Worm (Caenorhabditis elegans) whole organism, L3 larva: Measurements from ENCODE around the gene fbxb-5.

Experiments
- R02D3.7 ChIP-seq: fragments of 150-350 bp; optimal IDR thresholded peaks from 2 replicates; lab custom pipeline; 2014; ENCODE audit warnings: missing biosample characterization, missing genetic modification characterization
- ZK546.5 ChIP-seq: sonication (generic microtip); optimal IDR thresholded peaks from 2 replicates; lab custom pipeline; 2017; ENCODE audit warnings: missing biosample characterization, missing genetic modification characterization
- aly-2 ChIP-seq: fragments of 150-350 bp; optimal IDR thresholded peaks from 2 replicates; lab custom pipeline; 2014; ENCODE audit warnings: missing biosample characterization, missing genetic modification characterization
- ama-1 ChIP-seq: fragments of 150-350 bp; optimal IDR thresholded peaks from 2 replicates; lab custom pipeline; 2018
- ceh-28 ChIP-seq: fragments of 150-350 bp; optimal IDR thresholded peaks from 2 replicates; lab custom pipeline; 2014; ENCODE audit warnings: missing biosample characterization, missing genetic modification reagents, missing genetic modification characterization
- ceh-9 ChIP-seq: sonication (generic microtip); optimal IDR thresholded peaks from 2 replicates; lab custom pipeline; 2018; ENCODE audit warnings: missing biosample characterization, missing genetic modification characterization
- daf-12 ChIP-seq: fragments of 150-350 bp; optimal IDR thresholded peaks from 2 replicates; lab custom pipeline; 2014; ENCODE audit warnings: missing biosample characterization, missing genetic modification reagents, missing genetic modification characterization
- egl-5 ChIP-seq: fragments of 150-350 bp; optimal IDR thresholded peaks from 2 replicates; lab custom pipeline; 2017; ENCODE audit warnings: missing biosample characterization, missing genetic modification reagents, missing genetic modification characterization, inconsistent platforms
- elt-2 ChIP-seq: sonication (generic microtip); optimal IDR thresholded peaks from 2 replicates; lab custom pipeline; 2016; ENCODE audit warnings: missing genetic modification reagents, mild to moderate bottlenecking, missing genetic modification characterization, missing compliant biosample characterization
- eor-1 ChIP-seq, 2 experiments: fragments of 150-350 bp; optimal IDR thresholded peaks; 2 replicates each; lab custom pipeline; 2014 to 2018; ENCODE audit warnings: missing biosample characterization in 2 of 2, missing genetic modification characterization in 2 of 2
- fkh-2 ChIP-seq: fragments of 150-350 bp; optimal IDR thresholded peaks from 2 replicates; lab custom pipeline; 2014; ENCODE audit warnings: missing biosample characterization, missing genetic modification reagents, missing genetic modification characterization
- fos-1 ChIP-seq: fragments of 150-350 bp; optimal IDR thresholded peaks from 2 replicates; lab custom pipeline; 2014; ENCODE audit warnings: missing biosample characterization, missing genetic modification characterization
- hmg-11 ChIP-seq: sonication (generic microtip); optimal IDR thresholded peaks from 2 replicates; lab custom pipeline; 2016; ENCODE audit warnings: missing genetic modification characterization, missing compliant biosample characterization
- jun-1 ChIP-seq: fragments of 150-350 bp; optimal IDR thresholded peaks from 2 replicates; lab custom pipeline; 2014; ENCODE audit warnings: missing biosample characterization, missing genetic modification reagents, missing genetic modification characterization
- lin-15B ChIP-seq: fragments of 150-350 bp; optimal IDR thresholded peaks from 2 replicates; lab custom pipeline; 2014; ENCODE audit warnings: missing biosample characterization, missing genetic modification characterization
- lin-39 ChIP-seq: fragments of 150-350 bp; optimal IDR thresholded peaks from 2 replicates; lab custom pipeline; 2018; ENCODE audit warnings: missing biosample characterization, missing genetic modification reagents, missing genetic modification characterization
- lsy-12 ChIP-seq: sonication (generic microtip); optimal IDR thresholded peaks from 2 replicates; lab custom pipeline; 2016; ENCODE audit warnings: mild to moderate bottlenecking, missing genetic modification characterization, missing compliant biosample characterization
- mdl-1 ChIP-seq: fragments of 150-350 bp; optimal IDR thresholded peaks from 2 replicates; lab custom pipeline; 2014; ENCODE audit warnings: missing biosample characterization, missing genetic modification characterization
- mml-1 ChIP-seq: fragments of 150-350 bp; sonication (generic microtip); optimal IDR thresholded peaks from 3 replicates; lab custom pipeline; 2014; ENCODE audit warnings: missing biosample characterization, missing genetic modification characterization
- nhr-11 ChIP-seq: fragments of 150-350 bp; optimal IDR thresholded peaks from 2 replicates; lab custom pipeline; 2014; ENCODE audit warnings: missing biosample characterization, missing genetic modification characterization
- nhr-12 ChIP-seq: fragments of 150-350 bp; optimal IDR thresholded peaks from 2 replicates; lab custom pipeline; 2014; ENCODE audit warnings: missing biosample characterization, missing genetic modification characterization
- nhr-23 ChIP-seq: fragments of 150-350 bp; optimal IDR thresholded peaks from 2 replicates; lab custom pipeline; 2014; ENCODE audit warnings: missing biosample characterization, missing genetic modification reagents, missing genetic modification characterization
- nhr-28 ChIP-seq: fragments of 150-350 bp; optimal IDR thresholded peaks from 2 replicates; lab custom pipeline; 2014; ENCODE audit warnings: missing biosample characterization, missing genetic modification characterization
- nhr-43 ChIP-seq: sonication (generic microtip); optimal IDR thresholded peaks from 2 replicates; lab custom pipeline; 2016; ENCODE audit warnings: mild to moderate bottlenecking, missing genetic modification characterization, missing compliant biosample characterization; ENCODE audit not compliant: poor library complexity, severe bottlenecking
- nhr-67 ChIP-seq: fragments of 150-350 bp; optimal IDR thresholded peaks from 2 replicates; lab custom pipeline; 2014; ENCODE audit warnings: missing biosample characterization, missing genetic modification characterization
- nhr-76 ChIP-seq: fragments of 150-350 bp; sonication (generic microtip); optimal IDR thresholded peaks from 5 replicates; lab custom pipeline; 2014; ENCODE audit warnings: missing biosample characterization, missing genetic modification characterization
- pha-4 ChIP-seq: fragments of 150-350 bp; optimal IDR thresholded peaks from 2 replicates; lab custom pipeline; 2014; ENCODE audit warnings: missing biosample characterization, missing genetic modification reagents, missing genetic modification characterization
- pqm-1 ChIP-seq: fragments of 150-350 bp; optimal IDR thresholded peaks from 2 replicates; lab custom pipeline; 2017; ENCODE audit warnings: missing biosample characterization, missing genetic modification characterization, inconsistent platforms
- sea-2 ChIP-seq: fragments of 150-350 bp; sonication (generic microtip); optimal IDR thresholded peaks from 4 replicates; lab custom pipeline; 2014; ENCODE audit warnings: missing biosample characterization, missing genetic modification reagents, missing genetic modification characterization
- skn-1 ChIP-seq: fragments of 150-350 bp; optimal IDR thresholded peaks from 2 replicates; lab custom pipeline; 2014; ENCODE audit warnings: missing biosample characterization, missing genetic modification characterization
- tbx-2 ChIP-seq: sonication (generic microtip); optimal IDR thresholded peaks from 2 replicates; lab custom pipeline; 2016; ENCODE audit warnings: mild to moderate bottlenecking, missing genetic modification characterization, missing compliant biosample characterization
- unc-39 ChIP-seq: sonication (generic microtip); optimal IDR thresholded peaks from 4 replicates; lab custom pipeline; 2017; ENCODE audit warnings: missing biosample characterization, missing genetic modification characterization
- unc-62 ChIP-seq: fragments of 150-350 bp; sonication (generic microtip); optimal IDR thresholded peaks from 4 replicates; lab custom pipeline; 2014; ENCODE audit warnings: missing biosample characterization, missing genetic modification reagents, missing genetic modification characterization
- ztf-11 ChIP-seq: fragments of 150-350 bp; optimal IDR thresholded peaks from 2 replicates; lab custom pipeline; 2014; ENCODE audit warnings: missing biosample characterization, missing genetic modification characterization
- ztf-4 ChIP-seq: fragments of 150-350 bp; optimal IDR thresholded peaks from 2 replicates; lab custom pipeline; 2014; ENCODE audit warnings: missing biosample characterization, missing genetic modification characterization

fbxb-5 gene

ce11 chrII:1725735-1726134 is 3.4 kb upstream of the fbxb-5 start, which contains the start of gene F45C12.17:
Gene F45C12.17 (plus strand): TSS chrII:1726111.
- TF ChIP-seq unc-62, result no peak
- TF ChIP-seq ama-1 (lab: Kevin White, UChicago), result no peak
- no peak for TF ChIP-seq eor-1 (tag; optimal IDR thresholded peaks at IDR 0.05; lab: Kevin White, UChicago)
- no peak for TF ChIP-seq ceh-9 (tag; lab: Kevin White, UChicago)
- TF ChIP-seq tbx-2 (tag; lab: Kevin White, UChicago), result no peak
- TF ChIP-seq unc-39 (tag; lab: Kevin White, UChicago), result no peak

DNA sequence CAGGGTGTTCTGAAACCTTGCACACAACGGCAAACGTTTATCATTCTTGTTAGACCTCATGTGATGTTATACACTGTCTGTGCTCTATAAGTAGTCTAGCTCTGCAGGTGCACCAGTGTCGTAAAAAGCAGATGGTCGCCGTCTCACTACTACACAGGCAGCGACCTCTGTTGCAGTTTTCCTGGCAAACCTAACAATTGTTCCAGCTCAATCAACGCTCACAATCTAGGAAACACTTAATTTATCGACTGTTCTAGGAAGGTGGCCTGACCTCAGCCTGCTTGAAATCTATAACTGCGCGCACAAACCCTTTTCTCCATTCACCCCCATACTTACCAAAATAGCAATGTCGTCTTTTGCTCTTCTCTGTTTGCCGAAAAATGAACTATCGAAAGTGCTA is 2.0 kb upstream of the fbxb-5 start, which contains the start of gene fbxb-11:
fbxb-11 (plus strand) TSS at position 301 of the 400 bp plus-strand sequence.
- no peak for TF ChIP-seq fos-1 (tag; lab: Kevin White, UChicago)
- TF ChIP-seq egl-5 (tag; lab: Kevin White, UChicago), result no peak
- TF ChIP-seq nhr-11 (tag; lab: Kevin White, UChicago), result no peak
- TF ChIP-seq nhr-67 (tag; lab: Kevin White, UChicago), result no peak
- no peak for TF ChIP-seq mdl-1 (tag; lab: Kevin White, UChicago)
- no peak for TF ChIP-seq lsy-12

ce11 chrII:1719153-1719552 is 3.1 kb downstream of the fbxb-5 start, which contains the start of gene fbxb-48:
Gene fbxb-48 (minus strand): TSS chrII:1719253.
- TF ChIP-seq nhr-12 (tag; lab: Kevin White, UChicago), result no peak

DNA sequence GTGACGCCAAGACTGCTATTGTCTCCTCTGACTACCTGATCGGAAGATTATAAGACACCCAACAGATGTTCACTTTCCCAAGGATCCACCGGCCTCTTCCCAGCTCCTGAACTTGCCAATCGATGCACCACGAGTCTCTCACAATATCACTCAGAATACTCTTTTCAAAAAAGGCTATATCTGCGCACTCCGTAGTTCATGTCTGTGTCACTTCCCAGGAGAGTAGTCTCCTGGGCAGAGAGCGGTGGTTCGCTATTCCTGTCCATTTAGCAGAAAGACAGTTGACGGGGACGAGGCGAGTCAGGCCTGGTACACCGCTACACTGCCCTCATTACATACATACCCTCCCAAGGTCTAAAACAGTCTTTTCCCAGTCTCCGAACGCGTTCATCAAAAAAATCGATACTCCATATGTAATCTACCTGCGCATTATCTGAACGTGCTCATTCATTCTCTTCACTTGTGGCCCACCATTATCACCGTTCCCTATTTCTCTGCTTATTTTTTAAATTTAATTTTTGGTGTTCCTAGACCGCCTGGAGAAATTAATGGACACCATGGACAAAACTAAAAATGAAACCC is 7.4 kb downstream of the fbxb-5 start, which contains the start of gene btb-6:
btb-6 (plus strand) TSS at position 532 of the 582 bp plus-strand sequence.
- TF ChIP-seq lsy-12 (no peak), lin-15B (tag; lab: Kevin White, UChicago) (no peak), tbx-2 (tag; lab: Kevin White, UChicago) (no peak), ztf-11 (tag; lab: Kevin White, UChicago) (no peak), unc-39 (tag; lab: Kevin White, UChicago) (no peak), pha-4 (tag; lab: Kevin White, UChicago) (no peak), skn-1 (tag; lab: Kevin White, UChicago) (no peak), mml-1 (no peak), fkh-2 (tag; lab: Kevin White, UChicago) (no peak), pqm-1 (no peak), nhr-23 (tag; lab: Kevin White, UChicago) (no peak), ZK546.5 (tag; lab: Kevin White, UChicago) (no peak), ztf-4 (tag; lab: Kevin White, UChicago) (no peak), elt-2 (tag; lab: Kevin White, UChicago) (no peak), sea-2 (no peak), daf-12 (tag; lab: Kevin White, UChicago) (no peak), R02D3.7 (tag; lab: Kevin White, UChicago) (no peak)

DNA sequence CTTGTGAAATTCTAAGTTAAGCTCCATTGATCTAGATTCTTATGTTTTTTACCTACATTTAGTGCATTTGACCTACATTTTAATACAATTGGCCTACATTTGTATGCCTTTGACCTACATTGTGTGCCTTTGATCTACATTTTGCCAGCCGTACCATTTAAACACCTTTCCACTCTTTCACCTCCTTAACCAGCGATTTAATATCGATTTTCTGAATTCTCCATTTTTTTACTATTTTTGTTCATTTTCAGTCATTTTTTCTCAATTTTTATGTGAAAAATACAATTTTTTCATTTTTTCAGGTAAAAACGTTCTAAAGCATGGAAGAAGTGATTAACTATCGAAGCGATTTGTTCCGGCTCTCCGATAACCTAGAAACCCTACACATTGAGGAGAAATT is 9.4 kb downstream of the fbxb-5 start, which contains the start of gene btb-7:
btb-7 (plus strand) TSS at position 301 of the 400 bp plus-strand sequence.
- TF ChIP-seq nhr-76 (no peak), tbx-2 (tag; lab: Kevin White, UChicago) (no peak), ceh-28 (tag; lab: Kevin White, UChicago) (no peak), aly-2 (tag; lab: Kevin White, UChicago) (no peak), jun-1 (tag; lab: Kevin White, UChicago) (no peak), lin-39 (tag; lab: Kevin White, UChicago) (no peak), daf-12 (tag; lab: Kevin White, UChicago) (no peak), nhr-28 (tag; lab: Kevin White, UChicago) (no peak), nhr-67 (tag; lab: Kevin White, UChicago) (no peak), hmg-11 (tag; lab: Kevin White, UChicago) (no peak), unc-62 (no peak), ama-1 (lab: Kevin White, UChicago) (no peak), fos-1 (tag; lab: Kevin White, UChicago) (no peak), eor-1 (tag; optimal IDR thresholded peaks at IDR 0.05; lab: Kevin White, UChicago) (no peak), nhr-43 (tag; lab: Kevin White, UChicago) (no peak), pha-4 (tag; lab: Kevin White, UChicago) (no peak), egl-5 (tag; lab: Kevin White, UChicago) (no peak), ztf-4 (tag; lab: Kevin White, UChicago) (no peak)
